Fruit fly (Drosophila melanogaster): ENCODE results near the gene Rrp40.
A peak's percentile ranks its signal among the peaks of the same experiment; 100 is the strongest.

Gene Rrp40

dm6 chr2L:1723937-1724591, 4.5 kb upstream of the Rrp40 start, which contains the start of gene Rim2 (continued):
- TF ChIP-seq Nf-YB (GFP tag; optimal IDR thresholded peaks at IDR 0.05) = no peak
- no peak for TF ChIP-seq Hey (tag; optimal IDR thresholded peaks at IDR 0.05)
- peak; percentile 81 for TF ChIP-seq CG13894 (tag; optimal IDR thresholded peaks at IDR 0.05)
- TF ChIP-seq zen2 (GFP tag; IDR thresholded peaks at IDR 0.05; ENCODE audit: partially characterized antibody) = no peak
- TF ChIP-seq CG7839 (tag; optimal IDR thresholded peaks at IDR 0.05) = peak; percentile 14
- TF ChIP-seq usp (GFP tag; optimal IDR thresholded peaks at IDR 0.05) = no peak
- peak; percentile 31 for TF ChIP-seq Fer1 (GFP tag; optimal IDR thresholded peaks at IDR 0.05)
- TF ChIP-seq Asciz (GFP tag; optimal IDR thresholded peaks at IDR 0.05) = no peak
- no peak for TF ChIP-seq NC2α (GFP tag; optimal IDR thresholded peaks at IDR 0.05)
- peak; percentile 25 for TF ChIP-seq CG2120 (GFP tag; optimal IDR thresholded peaks at IDR 0.05)
- peak; percentile 34; the same call in 1 of the 2 replicates for TF ChIP-seq CG42726 (GFP tag; IDR thresholded peaks at IDR 0.05; ENCODE audit: partially characterized antibody)
- no peak for TF ChIP-seq CG12236 (GFP tag; optimal IDR thresholded peaks at IDR 0.05)
- TF ChIP-seq dpn (GFP tag; optimal IDR thresholded peaks at IDR 0.05) = peak in 1 of 2 experiments; percentile 21
- no peak for TF ChIP-seq gcm2 (GFP tag; optimal IDR thresholded peaks at IDR 0.05)
- no peak for TF ChIP-seq dysf (GFP tag; IDR thresholded peaks at IDR 0.05)
- TF ChIP-seq esg (GFP tag; conservative IDR thresholded peaks at IDR 0.05) = no peak
- no peak for TF ChIP-seq CG3838 (GFP tag; optimal IDR thresholded peaks at IDR 0.05)
- no peak for TF ChIP-seq CG7271 (tag; optimal IDR thresholded peaks at IDR 0.05)
- TF ChIP-seq CG15011 (GFP tag; optimal IDR thresholded peaks at IDR 0.05) = no peak
- TF ChIP-seq CG13424 (tag; optimal IDR thresholded peaks at IDR 0.05) = peak; percentile 23
- no peak for TF ChIP-seq Dfd (GFP tag; optimal IDR thresholded peaks at IDR 0.05)
- TF ChIP-seq Kr (GFP tag; optimal IDR thresholded peaks at IDR 0.05) = no peak
- no peak for TF ChIP-seq CG18476 (GFP tag; optimal IDR thresholded peaks at IDR 0.05)
- TF ChIP-seq E2f2 (GFP tag; IDR thresholded peaks at IDR 0.05) = peak; percentile 84
- no peak; the same call in none of the 2 replicates for TF ChIP-seq bbx (GFP tag; IDR thresholded peaks at IDR 0.05; ENCODE audit: partially characterized antibody)
- TF ChIP-seq shn (GFP tag; optimal IDR thresholded peaks at IDR 0.05) = no peak
- TF ChIP-seq caup (GFP tag; optimal IDR thresholded peaks at IDR 0.05; ENCODE audit: severe bottlenecking) = peak; percentile 4
- peak; percentile 49 for TF ChIP-seq gro (GFP tag; optimal IDR thresholded peaks at IDR 0.05)
- no peak for TF ChIP-seq CG1024 (GFP tag; IDR thresholded peaks at IDR 0.05)
- TF ChIP-seq Gsc (GFP tag; IDR thresholded peaks at IDR 0.05) = no peak
- TF ChIP-seq CG11085 (GFP tag; IDR thresholded peaks at IDR 0.05) = no peak
- no peak for TF ChIP-seq tup (GFP tag; optimal IDR thresholded peaks at IDR 0.05)
- no peak for TF ChIP-seq CG17359 (tag; optimal IDR thresholded peaks at IDR 0.05)
- TF ChIP-seq CG30431 (GFP tag; optimal IDR thresholded peaks at IDR 0.05) = no peak
- no peak for TF ChIP-seq Fer2 (tag; optimal IDR thresholded peaks at IDR 0.05)
- no peak for TF ChIP-seq CG9215 (GFP tag; IDR thresholded peaks at IDR 0.05)
- no peak for TF ChIP-seq peb (GFP tag; IDR thresholded peaks at IDR 0.05)
- peak; percentile 99 for TF ChIP-seq her (GFP tag; optimal IDR thresholded peaks at IDR 0.05)
- TF ChIP-seq CG10654 (GFP tag; optimal IDR thresholded peaks at IDR 0.05) = no peak
- no peak for TF ChIP-seq ap (GFP tag; IDR thresholded peaks at IDR 0.05)
- TF ChIP-seq kni (GFP tag; optimal IDR thresholded peaks at IDR 0.05) = no peak
- TF ChIP-seq lilli (GFP tag; optimal IDR thresholded peaks at IDR 0.05) = peak; percentile 12
- no peak for TF ChIP-seq Ptx1 (GFP tag; IDR thresholded peaks at IDR 0.05)
- TF ChIP-seq CG10959 (GFP tag; IDR thresholded peaks at IDR 0.05) = no peak
- TF ChIP-seq trem (tag; optimal IDR thresholded peaks at IDR 0.05) = peak; percentile 31
- TF ChIP-seq H2.0 (GFP tag; IDR thresholded peaks at IDR 0.05) = no peak
- peak; percentile 37 for TF ChIP-seq CG17829 (tag; optimal IDR thresholded peaks at IDR 0.05)
- TF ChIP-seq Doc2 (GFP tag; IDR thresholded peaks at IDR 0.05) = no peak
- no peak for TF ChIP-seq CG3407 (GFP tag; optimal IDR thresholded peaks at IDR 0.05)
- peak; percentile 34 for TF ChIP-seq CG10267 (tag; optimal IDR thresholded peaks at IDR 0.05)

All from whole organism, embryonic.